Worm (Caenorhabditis elegans) whole organism, late embryonic: ENCODE results near the gene ceh-89.

Experiments used
- F13H6.1 ChIP-seq: sonication (generic microtip); optimal IDR thresholded peaks from 2 replicates; lab custom pipeline; 2016; ENCODE audit warnings: missing genetic modification characterization, missing compliant biosample characterization
- T23F11.4 ChIP-seq: fragments of 200-800 bp; sonication (Bioruptor generic); optimal IDR thresholded peaks from 2 replicates; lab custom pipeline; 2018; ENCODE audit warnings: mild to moderate bottlenecking, missing genetic modification characterization, missing compliant biosample characterization
- ama-1 ChIP-seq: fragments of 150-350 bp; optimal IDR thresholded peaks from 2 replicates; lab custom pipeline; 2014
- ceh-24 ChIP-seq: sonication (generic microtip); optimal IDR thresholded peaks from 2 replicates; lab custom pipeline; 2016; ENCODE audit warnings: mild to moderate bottlenecking, missing genetic modification characterization, missing compliant biosample characterization
- ceh-9 ChIP-seq: sonication (generic microtip); optimal IDR thresholded peaks from 2 replicates; lab custom pipeline; 2016; ENCODE audit warnings: mild to moderate bottlenecking, missing genetic modification characterization, inconsistent platforms, missing compliant biosample characterization
- elt-2 ChIP-seq: sonication (generic microtip); optimal IDR thresholded peaks from 2 replicates; lab custom pipeline; 2016; ENCODE audit warnings: missing genetic modification reagents, missing genetic modification characterization, missing compliant biosample characterization
- lim-6 ChIP-seq: sonication (generic microtip); optimal IDR thresholded peaks from 2 replicates; lab custom pipeline; 2016; ENCODE audit warnings: missing genetic modification characterization, missing compliant biosample characterization
- lin-11 ChIP-seq: fragments of 200-800 bp; sonication (Bioruptor generic); optimal IDR thresholded peaks from 2 replicates; lab custom pipeline; 2018; ENCODE audit warnings: mild to moderate bottlenecking, missing genetic modification characterization, missing compliant biosample characterization
- nfya-1 ChIP-seq: sonication (generic microtip); optimal IDR thresholded peaks from 2 replicates; lab custom pipeline; 2017; ENCODE audit warnings: missing genetic modification characterization, mild to moderate bottlenecking, missing compliant biosample characterization, antibody characterized with exemption, moderate library complexity
- nhr-11 ChIP-seq: fragments of 150-350 bp; optimal IDR thresholded peaks from 2 replicates; lab custom pipeline; 2014; ENCODE audit warnings: missing biosample characterization, missing genetic modification characterization
- rnt-1 ChIP-seq: sonication (generic microtip); optimal IDR thresholded peaks from 2 replicates; lab custom pipeline; 2016; ENCODE audit warnings: missing genetic modification characterization, missing compliant biosample characterization
- tbx-2 ChIP-seq: sonication (generic microtip); optimal IDR thresholded peaks from 2 replicates; lab custom pipeline; 2016; ENCODE audit warnings: missing genetic modification characterization, missing compliant biosample characterization
- unc-86 ChIP-seq: sonication (generic microtip); optimal IDR thresholded peaks from 2 replicates; lab custom pipeline; 2016; ENCODE audit warnings: missing genetic modification characterization, missing compliant biosample characterization

DNA sequence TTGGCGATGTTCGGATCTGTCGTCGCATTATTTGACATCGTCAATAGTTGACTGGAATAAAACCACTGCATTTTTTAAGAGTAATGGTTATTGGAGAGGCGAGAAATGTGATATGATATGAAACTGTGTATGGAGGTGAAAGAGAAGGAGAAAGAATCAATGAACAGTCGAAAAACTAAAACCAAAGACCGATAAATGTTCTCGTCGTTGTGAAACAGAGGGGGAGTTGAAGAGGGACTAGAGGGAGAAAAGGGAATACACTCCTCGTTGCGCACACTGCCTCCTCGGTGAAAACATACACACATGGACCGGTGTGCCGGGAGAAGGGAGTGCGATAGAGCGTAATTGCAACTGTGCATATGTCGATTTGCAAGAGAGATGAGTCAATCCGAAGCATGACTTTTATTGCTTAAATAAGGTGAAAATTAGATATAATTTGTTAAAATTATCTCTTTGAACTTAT is 27.9 kb downstream of the ceh-89 start, which contains the start of gene sym-4:
- no peak for TF ChIP-seq unc-86 (tag; lab: Kevin White, UChicago)
- no peak for TF ChIP-seq nhr-11 (tag; lab: Kevin White, UChicago)
- no peak for TF ChIP-seq F13H6.1 (tag; lab: Kevin White, UChicago)
- peak; percentile 71 for TF ChIP-seq tbx-2 (tag; lab: Kevin White, UChicago)
- TF ChIP-seq nfya-1 (tag; lab: Kevin White, UChicago), result peak; percentile 77
- TF ChIP-seq T23F11.4 (GFP tag; lab: Kevin White, UChicago), result no peak
- TF ChIP-seq lim-6 (tag; lab: Kevin White, UChicago), result no peak
- no peak for TF ChIP-seq ceh-24 (tag; lab: Kevin White, UChicago)
- TF ChIP-seq ceh-9 (tag; lab: Kevin White, UChicago), result no peak
- TF ChIP-seq lin-11 (tag; lab: Kevin White, UChicago), result no peak
- no peak for TF ChIP-seq ama-1 (lab: Kevin White, UChicago)
- TF ChIP-seq rnt-1 (tag; lab: Kevin White, UChicago), result peak; percentile 42
- TF ChIP-seq elt-2 (tag; lab: Kevin White, UChicago), result peak; percentile 72
